Worm (Caenorhabditis elegans): Measurements from ENCODE around the gene tsp-18.

Gene tsp-18

DNA sequence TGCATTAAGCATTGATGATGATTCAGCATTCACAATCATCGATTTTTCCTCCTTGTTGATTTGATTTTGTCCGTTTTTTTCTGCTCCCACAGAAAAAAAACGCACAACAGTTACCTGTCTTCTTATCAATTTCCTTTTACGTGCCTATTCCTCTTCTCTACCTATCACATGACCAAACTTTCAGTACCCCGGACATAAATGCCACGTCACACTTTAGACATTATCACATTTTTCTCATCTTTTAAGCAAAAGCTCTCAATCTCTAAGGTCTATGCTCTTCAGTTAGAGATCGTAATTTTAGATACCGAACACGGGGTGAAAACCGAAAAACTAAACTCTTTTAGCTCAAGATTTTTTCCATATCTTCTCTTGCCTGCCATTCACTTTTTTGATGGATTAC is 31.7 kb downstream of the tsp-18 start:
- no peak for TF ChIP-seq ztf-29 (GFP tag; IDR thresholded peaks at IDR 0.05)
- no peak for TF ChIP-seq flt-1 (GFP tag; IDR thresholded peaks at IDR 0.05)
- TF ChIP-seq T22C8.4 (GFP tag; IDR thresholded peaks at IDR 0.05) = no peak
- TF ChIP-seq klf-2 (GFP tag; conservative IDR thresholded peaks at IDR 0.05) = no peak
- no peak for TF ChIP-seq ztf-23 (GFP tag; IDR thresholded peaks at IDR 0.05)
- no peak for TF ChIP-seq cog-1 (tag; optimal IDR thresholded peaks at IDR 0.05)
- TF ChIP-seq tab-1 (GFP tag; IDR thresholded peaks at IDR 0.05) = no peak
- no peak for TF ChIP-seq ref-1 (GFP tag; conservative IDR thresholded peaks at IDR 0.05)

DNA sequence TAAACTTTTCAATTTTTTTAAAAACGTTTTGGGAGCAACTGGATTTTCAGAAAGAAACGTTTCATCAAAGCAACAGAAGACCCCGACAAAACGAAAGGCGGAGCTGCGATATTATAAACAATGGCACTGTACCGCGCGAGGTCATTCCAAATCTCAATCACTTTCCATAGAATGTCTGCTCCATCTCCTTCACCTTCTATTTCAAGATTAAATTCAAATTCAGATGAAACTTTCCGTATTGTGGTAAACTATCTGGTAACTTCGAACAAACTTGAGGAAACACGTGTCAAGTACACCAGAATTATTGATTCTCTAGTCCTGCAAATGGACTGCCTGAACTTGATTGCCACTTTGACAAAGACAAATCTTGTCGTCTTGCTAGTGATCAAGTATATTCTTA is 36.5 kb downstream of the tsp-18 start, which contains the start of gene F28B12.6:
F28B12.6 (plus strand) TSS at position 49 of the 400 bp plus-strand sequence.
- no peak for TF ChIP-seq T22C8.4 (GFP tag; IDR thresholded peaks at IDR 0.05)
- TF ChIP-seq cog-1 (tag; optimal IDR thresholded peaks at IDR 0.05) = no peak

- TF ChIP-seq tab-1 (GFP tag; IDR thresholded peaks at IDR 0.05) (no peak), ztf-23 (GFP tag; IDR thresholded peaks at IDR 0.05) (0 out of 2 replicates have a peak, but pooled peaks have one; percentile 29), cog-1 (tag; optimal IDR thresholded peaks at IDR 0.05) (no peak), T22C8.4 (GFP tag; IDR thresholded peaks at IDR 0.05) (no peak)
Measured at ce11 chrII:5942593-5942992, 38.2 kb downstream of the tsp-18 start, which contains the start of gene F28B12.1. Gene F28B12.1, plus strand, starts transcription at chrII:5942927.

DNA sequence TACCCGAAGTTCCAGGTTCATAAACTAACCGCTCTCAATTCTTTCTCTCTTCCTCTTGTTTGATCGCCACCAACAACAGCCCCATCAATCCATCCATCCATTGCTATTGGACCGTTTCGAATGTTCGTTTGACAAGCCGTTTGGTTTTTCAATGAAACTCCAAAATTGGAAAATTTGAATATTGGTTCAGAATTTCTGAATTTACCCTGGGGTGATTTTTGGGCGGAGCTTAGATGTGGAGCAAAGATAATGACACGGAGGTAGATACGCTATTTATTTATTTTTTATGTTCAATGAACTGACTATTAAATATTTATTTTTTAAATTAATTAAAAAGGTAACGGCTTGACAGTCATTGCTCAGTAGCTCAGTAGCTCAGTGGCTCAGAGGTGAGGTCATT is 39.9 kb downstream of the tsp-18 start, which contains the start of gene B0034.2:
B0034.2 (minus strand) TSS at position 101 of the 400 bp plus-strand sequence.
- TF ChIP-seq ztf-23 (GFP tag; IDR thresholded peaks at IDR 0.05) (no peak), tab-1 (GFP tag; IDR thresholded peaks at IDR 0.05) (no peak), klf-2 (GFP tag; conservative IDR thresholded peaks at IDR 0.05) (no peak), flt-1 (GFP tag; IDR thresholded peaks at IDR 0.05) (no peak), cog-1 (tag; optimal IDR thresholded peaks at IDR 0.05) (no peak), T22C8.4 (GFP tag; IDR thresholded peaks at IDR 0.05) (no peak), med-1 (GFP tag; optimal IDR thresholded peaks at IDR 0.05; ENCODE audit: insufficient read depth) (no peak), ztf-29 (GFP tag; IDR thresholded peaks at IDR 0.05) (no peak), ref-1 (GFP tag; conservative IDR thresholded peaks at IDR 0.05) (no peak)

ce11 chrII:5945818-5946217 is 41.5 kb downstream of the tsp-18 start:
- TF ChIP-seq ztf-23 (GFP tag; IDR thresholded peaks at IDR 0.05) = no peak

DNA sequence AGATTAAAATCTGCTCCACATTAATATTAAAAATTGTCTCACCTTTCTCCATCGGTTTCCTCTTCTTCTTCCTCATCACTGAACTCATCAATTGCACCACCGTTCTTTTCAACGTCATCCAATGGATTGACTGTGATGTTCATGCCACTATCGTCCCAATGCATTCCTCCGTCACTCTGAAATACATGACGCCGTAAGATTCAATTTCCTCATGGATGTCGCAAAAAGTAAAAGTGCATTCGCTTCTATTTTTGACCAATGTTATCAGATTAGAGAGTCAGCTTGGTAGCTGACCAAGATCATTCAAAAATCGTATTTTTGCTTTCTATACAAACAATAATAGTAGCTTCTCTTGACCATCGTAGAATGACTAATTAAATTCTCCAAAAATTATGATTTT is 42.1 kb downstream of the tsp-18 start:
- TF ChIP-seq cog-1 (tag; optimal IDR thresholded peaks at IDR 0.05) (no peak), med-1 (GFP tag; optimal IDR thresholded peaks at IDR 0.05; ENCODE audit: insufficient read depth) (no peak), flt-1 (GFP tag; IDR thresholded peaks at IDR 0.05) (no peak), ztf-29 (GFP tag; IDR thresholded peaks at IDR 0.05) (no peak), ztf-23 (GFP tag; IDR thresholded peaks at IDR 0.05) (no peak)

DNA sequence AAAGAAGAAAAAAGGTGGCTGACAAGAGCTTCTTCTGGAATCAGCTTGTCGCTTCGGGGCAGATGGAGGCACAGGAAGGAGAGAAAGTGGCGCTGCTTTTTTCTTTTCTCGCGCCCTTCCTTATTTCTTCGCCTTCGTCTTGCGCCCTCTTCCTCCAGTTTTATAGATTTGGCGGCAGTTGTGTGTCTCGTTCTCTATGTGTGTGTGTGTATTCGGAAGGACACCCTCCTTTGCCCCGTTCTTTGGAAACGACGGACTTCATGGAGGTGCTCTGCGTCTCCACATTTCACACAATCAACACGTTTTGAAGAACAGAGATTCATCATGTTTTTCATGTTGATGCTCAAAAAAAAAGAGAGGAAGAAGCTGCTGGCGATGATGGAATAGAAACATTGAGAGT is 44.3 kb downstream of the tsp-18 start:
- TF ChIP-seq T22C8.4 (GFP tag; IDR thresholded peaks at IDR 0.05) = no peak
- TF ChIP-seq tab-1 (GFP tag; IDR thresholded peaks at IDR 0.05) = 0 out of 2 replicates have a peak, but pooled peaks have one; percentile 19

DNA sequence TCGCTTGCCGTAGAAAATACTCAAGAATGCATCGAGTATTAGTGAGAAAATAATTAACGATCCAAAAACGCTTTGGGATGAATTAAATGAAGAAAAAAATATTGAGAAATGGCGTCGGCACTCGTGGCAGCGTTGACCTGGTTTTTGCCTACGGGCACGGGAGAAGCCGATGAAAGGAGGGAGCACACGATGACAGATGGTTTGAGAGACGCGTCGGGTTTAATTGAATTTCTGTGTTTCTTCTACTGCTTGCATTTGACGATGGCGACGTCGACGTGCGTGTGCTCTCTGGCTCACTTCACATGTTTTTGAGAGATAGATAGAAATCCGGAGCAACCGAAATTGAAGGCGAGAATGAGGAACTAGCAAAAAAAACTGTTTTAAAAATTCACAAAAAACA is 46.3 kb downstream of the tsp-18 start:
- TF ChIP-seq ztf-29 (GFP tag; IDR thresholded peaks at IDR 0.05) (no peak), flt-1 (GFP tag; IDR thresholded peaks at IDR 0.05) (no peak), klf-2 (GFP tag; conservative IDR thresholded peaks at IDR 0.05) (no peak), med-1 (GFP tag; optimal IDR thresholded peaks at IDR 0.05; ENCODE audit: insufficient read depth) (no peak), tab-1 (GFP tag; IDR thresholded peaks at IDR 0.05) (no peak), T22C8.4 (GFP tag; IDR thresholded peaks at IDR 0.05) (no peak), cog-1 (tag; optimal IDR thresholded peaks at IDR 0.05) (no peak)

DNA sequence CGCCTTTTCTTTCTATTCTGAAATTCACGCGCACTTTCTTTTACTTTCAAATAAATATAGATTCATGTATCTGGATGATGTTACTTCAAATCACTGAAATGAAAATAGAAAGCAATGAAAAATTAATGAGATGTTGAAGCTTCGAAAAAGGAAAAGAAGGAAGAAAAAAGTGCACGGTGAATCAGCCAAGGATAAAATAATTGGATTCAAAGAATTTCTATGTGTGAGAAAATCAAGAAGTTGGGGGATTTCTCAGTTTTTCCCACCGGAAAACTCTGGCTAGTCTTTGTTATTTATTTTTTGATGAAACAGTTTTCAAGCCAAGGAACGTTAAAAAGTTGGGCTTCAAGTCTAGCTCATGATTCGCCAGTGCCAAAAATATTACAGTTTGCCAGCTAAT is 47.4 kb downstream of the tsp-18 start:
- no peak for TF ChIP-seq tab-1 (GFP tag; IDR thresholded peaks at IDR 0.05)
- TF ChIP-seq ref-1 (GFP tag; conservative IDR thresholded peaks at IDR 0.05) = no peak
- no peak for TF ChIP-seq flt-1 (GFP tag; IDR thresholded peaks at IDR 0.05)
- no peak for TF ChIP-seq ztf-29 (GFP tag; IDR thresholded peaks at IDR 0.05)
- no peak for TF ChIP-seq ztf-23 (GFP tag; IDR thresholded peaks at IDR 0.05)
- no peak for TF ChIP-seq cog-1 (tag; optimal IDR thresholded peaks at IDR 0.05)
- no peak for TF ChIP-seq klf-2 (GFP tag; conservative IDR thresholded peaks at IDR 0.05)
- TF ChIP-seq med-1 (GFP tag; optimal IDR thresholded peaks at IDR 0.05; ENCODE audit: insufficient read depth) = no peak
- no peak for TF ChIP-seq T22C8.4 (GFP tag; IDR thresholded peaks at IDR 0.05)

- TF ChIP-seq tab-1 (GFP tag; IDR thresholded peaks at IDR 0.05) (no peak), ref-1 (GFP tag; conservative IDR thresholded peaks at IDR 0.05) (no peak), med-1 (GFP tag; optimal IDR thresholded peaks at IDR 0.05; ENCODE audit: insufficient read depth) (no peak), ztf-23 (GFP tag; IDR thresholded peaks at IDR 0.05) (no peak), klf-2 (GFP tag; conservative IDR thresholded peaks at IDR 0.05) (no peak), ztf-29 (GFP tag; IDR thresholded peaks at IDR 0.05) (no peak), flt-1 (GFP tag; IDR thresholded peaks at IDR 0.05) (no peak)
Measured at ce11 chrII:5952214-5952613, 47.9 kb downstream of the tsp-18 start.

DNA sequence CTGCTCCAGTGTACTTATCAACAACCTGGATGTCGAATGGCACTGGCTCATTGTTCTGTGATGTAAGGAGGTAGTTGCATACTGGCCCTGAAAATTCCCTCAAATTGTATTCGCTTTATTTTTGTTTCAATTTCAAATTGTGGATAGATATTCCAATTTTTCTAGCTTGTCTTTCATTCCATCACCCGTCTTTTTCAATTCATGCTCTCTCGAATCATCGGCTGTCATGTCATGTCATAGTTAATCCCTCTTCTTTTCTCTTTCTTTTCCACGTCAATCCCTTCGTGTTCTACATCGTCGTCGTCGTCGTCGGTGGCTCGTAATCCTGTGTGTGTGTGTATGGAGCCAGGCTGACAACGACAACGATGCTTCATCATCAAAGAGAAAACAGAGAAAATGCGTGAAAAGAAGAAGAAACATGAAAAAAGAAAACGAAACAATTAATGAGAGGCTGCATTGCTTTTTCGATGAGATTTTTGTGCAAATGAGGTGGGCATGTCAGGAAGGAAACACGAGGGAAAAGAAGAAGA is 51.4 kb downstream of the tsp-18 start:
- TF ChIP-seq klf-2 (GFP tag; conservative IDR thresholded peaks at IDR 0.05) (no peak), T22C8.4 (GFP tag; IDR thresholded peaks at IDR 0.05) (no peak), ztf-23 (GFP tag; IDR thresholded peaks at IDR 0.05) (no peak), ztf-29 (GFP tag; IDR thresholded peaks at IDR 0.05) (no peak), cog-1 (tag; optimal IDR thresholded peaks at IDR 0.05) (no peak), ref-1 (GFP tag; conservative IDR thresholded peaks at IDR 0.05) (no peak), flt-1 (GFP tag; IDR thresholded peaks at IDR 0.05) (no peak), med-1 (GFP tag; optimal IDR thresholded peaks at IDR 0.05; ENCODE audit: insufficient read depth) (no peak)
